Fruit fly (Drosophila melanogaster): Measurements from ENCODE around the gene Zif.

Gene Zif

dm6 chr3R:6481740-6482443, 25.0 kb downstream of the Zif start:
- no peak for TF ChIP-seq OdsH (GFP tag; optimal IDR thresholded peaks at IDR 0.05)
- no peak for TF ChIP-seq Myc (optimal IDR thresholded peaks at IDR 0.05)

- no peak for TF ChIP-seq usp (GFP tag; optimal IDR thresholded peaks at IDR 0.05)
- no peak for TF ChIP-seq N (GFP tag; optimal IDR thresholded peaks at IDR 0.05)
- TF ChIP-seq rgr (GFP tag; optimal IDR thresholded peaks at IDR 0.05), result no peak
- no peak for TF ChIP-seq ey (GFP tag; optimal IDR thresholded peaks at IDR 0.05)
- TF ChIP-seq dl (GFP tag; optimal IDR thresholded peaks at IDR 0.05; ENCODE audit: insufficient read depth in 1 of 2, partially characterized antibody in 2 of 2), result no peak
- no peak for TF ChIP-seq HLH106 (tag; optimal IDR thresholded peaks at IDR 0.05)
- no peak for TF ChIP-seq Dfd (GFP tag; optimal IDR thresholded peaks at IDR 0.05)
- no peak for TF ChIP-seq pan (optimal IDR thresholded peaks at IDR 0.05)
- TF ChIP-seq Dif (GFP tag; optimal IDR thresholded peaks at IDR 0.05; ENCODE audit: partially characterized antibody), result no peak
- TF ChIP-seq CrebA (GFP tag; optimal IDR thresholded peaks at IDR 0.05; ENCODE audit: borderline replicate concordance), result no peak
- TF ChIP-seq dsf (GFP tag; optimal IDR thresholded peaks at IDR 0.05; ENCODE audit: borderline replicate concordance), result no peak
- no peak for TF ChIP-seq lola (GFP tag; optimal IDR thresholded peaks at IDR 0.05)
- no peak for TF ChIP-seq Sp1 (GFP tag; optimal IDR thresholded peaks at IDR 0.05)
These were observed 39.0 kb downstream of the Zif start for dm6 chr3R:6495938-6496337.

- TF ChIP-seq Hnf4 (GFP tag; optimal IDR thresholded peaks at IDR 0.05), result no peak
- no peak for TF ChIP-seq Hr78 (GFP tag; optimal IDR thresholded peaks at IDR 0.05)
- no peak for TF ChIP-seq dsf (GFP tag; optimal IDR thresholded peaks at IDR 0.05; ENCODE audit: borderline replicate concordance)
- TF ChIP-seq psq (GFP tag; optimal IDR thresholded peaks at IDR 0.05), result no peak
- no peak for TF ChIP-seq OdsH (GFP tag; optimal IDR thresholded peaks at IDR 0.05)
- TF ChIP-seq usp (GFP tag; optimal IDR thresholded peaks at IDR 0.05), result no peak
- no peak for TF ChIP-seq rgr (GFP tag; optimal IDR thresholded peaks at IDR 0.05)
- TF ChIP-seq jim (GFP tag; optimal IDR thresholded peaks at IDR 0.05), result no peak
- no peak for TF ChIP-seq Myc (optimal IDR thresholded peaks at IDR 0.05)
- TF ChIP-seq HLH106 (tag; optimal IDR thresholded peaks at IDR 0.05), result no peak
- TF ChIP-seq lola (GFP tag; optimal IDR thresholded peaks at IDR 0.05), result no peak
- no peak for TF ChIP-seq dmrt93B (GFP tag; optimal IDR thresholded peaks at IDR 0.05)
These were observed 47.5 kb downstream of the Zif start for dm6 chr3R:6504408-6504807.
